Fruit fly (Drosophila melanogaster) whole organism, prepupa: Measurements from ENCODE around the gene nAChRbeta2.
A peak's percentile ranks its signal among the peaks of the same experiment; 100 is the strongest.

Experiments used
- CG10631 ChIP-seq: fragments of 200-800 bp; sonication (Bioruptor generic); optimal IDR thresholded peaks from 2 replicates; lab custom pipeline; 2016; ENCODE audit warnings: missing biosample characterization, missing genetic modification characterization
- CG6854 ChIP-seq: fragments of 200-800 bp; sonication (Bioruptor generic); optimal IDR thresholded peaks from 2 replicates; lab custom pipeline; 2017; ENCODE audit warnings: missing biosample characterization, mild to moderate bottlenecking, missing genetic modification characterization
- Gug ChIP-seq: fragments of 200-800 bp; sonication (Bioruptor generic); IDR thresholded peaks from 2 replicates; pipeline ENCODE4 v1.3.6; 2022; ENCODE audit warnings: missing biosample characterization, missing genetic modification characterization
- OdsH ChIP-seq: fragments of 200-800 bp; sonication (Bioruptor generic); optimal IDR thresholded peaks from 3 replicates; lab custom pipeline; 2016; ENCODE audit warnings: missing biosample characterization, missing genetic modification characterization
- dac ChIP-seq: fragments of 200-800 bp; sonication (Bioruptor generic); optimal IDR thresholded peaks from 2 replicates; lab custom pipeline; 2017; ENCODE audit warnings: missing biosample characterization, mild to moderate bottlenecking, missing genetic modification characterization
- salr ChIP-seq, 2 experiments: fragments of 200-800 bp; sonication (Bioruptor generic); optimal IDR thresholded peaks; 3 replicates each; lab custom pipeline; 2016 to 2018; ENCODE audit warnings: missing biosample characterization in 2 of 2, missing genetic modification characterization in 2 of 2, mild to moderate bottlenecking in 1 of 2
- spab ChIP-seq: fragments of 200-800 bp; sonication (Bioruptor generic); optimal IDR thresholded peaks from 2 replicates; lab custom pipeline; 2017; ENCODE audit warnings: missing biosample characterization, mild to moderate bottlenecking, missing genetic modification characterization, missing genetic modification reagents

dm6 chr3R:24544388-24544787, 29.5 kb upstream of the nAChRbeta2 start, which contains the start of gene Esyt2:
- TF ChIP-seq dac (GFP tag; lab: Kevin White, UChicago) = no peak
- no peak for TF ChIP-seq spab (GFP tag; lab: Kevin White, UChicago)
- no peak for TF ChIP-seq salr (GFP tag; optimal IDR thresholded peaks at IDR 0.05; lab: Kevin White, UChicago)
- no peak for TF ChIP-seq CG6854 (GFP tag; lab: Kevin White, UChicago)
- TF ChIP-seq OdsH (GFP tag; lab: Kevin White, UChicago) = peak; percentile 22
- no peak for TF ChIP-seq CG10631 (GFP tag; lab: Kevin White, UChicago)
- 0 out of 2 replicates have a peak, but pooled peaks have one; percentile 49 for TF ChIP-seq Gug
